Worm (Caenorhabditis elegans): ENCODE measurements around the gene R03G8.1.
A peak's percentile ranks its signal among the peaks of the same experiment; 100 is the strongest.

Gene R03G8.1

DNA sequence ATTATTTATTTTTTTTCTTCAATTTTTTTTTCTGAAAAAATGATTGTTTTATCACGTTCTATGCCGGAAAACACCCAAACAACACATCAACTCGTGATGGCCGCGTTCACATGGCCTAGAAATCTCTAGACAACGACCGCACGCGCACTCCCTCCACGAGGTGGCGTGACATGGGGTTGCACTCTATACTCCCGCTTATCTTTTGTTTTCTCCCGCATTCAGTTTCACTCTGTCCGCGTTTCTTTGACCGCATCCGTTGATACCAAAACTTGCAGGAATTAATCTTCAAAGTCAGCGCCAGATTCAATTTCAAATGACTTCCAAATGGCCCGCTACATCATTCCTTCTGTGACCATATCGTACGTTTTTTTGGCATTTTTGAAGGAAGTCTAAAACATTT, 20.6 kb downstream of the R03G8.1 start, which contains the start of gene F17H10.1:
TSS of gene F17H10.1 (plus strand) at position 276 of the 400 bp plus-strand sequence.
- TF ChIP-seq R02D3.7 (tag; optimal IDR thresholded peaks at IDR 0.05): no peak
- TF ChIP-seq ztf-7 (tag; optimal IDR thresholded peaks at IDR 0.05): no peak
- peak; percentile 97 for TF ChIP-seq nhr-28 (tag; optimal IDR thresholded peaks at IDR 0.05)
- peak; percentile 57 for TF ChIP-seq gei-8 (GFP tag; optimal IDR thresholded peaks at IDR 0.05)
- no peak for TF ChIP-seq zip-2 (tag; optimal IDR thresholded peaks at IDR 0.05)
- peak; percentile 82 for TF ChIP-seq php-3 (GFP tag; IDR thresholded peaks at IDR 0.05)
- TF ChIP-seq lin-15B (tag; optimal IDR thresholded peaks at IDR 0.05): no peak
- peak; percentile 92 for TF ChIP-seq nhr-48 (tag; optimal IDR thresholded peaks at IDR 0.05)
- TF ChIP-seq F10B5.3 (tag; optimal IDR thresholded peaks at IDR 0.05): no peak
- peak; percentile 77 for TF ChIP-seq hmg-1.1 (GFP tag; IDR thresholded peaks at IDR 0.05)
- TF ChIP-seq mdt-29 (GFP tag; IDR thresholded peaks at IDR 0.05): peak; percentile 99
- TF ChIP-seq lin-1 (GFP tag; IDR thresholded peaks at IDR 0.05): peak; percentile 90
- TF ChIP-seq dmd-9 (GFP tag; IDR thresholded peaks at IDR 0.05): peak; percentile 85
- no peak for TF ChIP-seq F44E2.7 (GFP tag; IDR thresholded peaks at IDR 0.05)
- TF ChIP-seq daf-16 (GFP tag; optimal IDR thresholded peaks at IDR 0.05): peak; percentile 62 to 84
- peak; percentile 92 for TF ChIP-seq daf-16 (tag; optimal IDR thresholded peaks at IDR 0.05)
- TF ChIP-seq spr-3 (GFP tag; optimal IDR thresholded peaks at IDR 0.05): no peak
- peak; percentile 91 for TF ChIP-seq zfp-3 (GFP tag; conservative IDR thresholded peaks at IDR 0.05)
- no peak for TF ChIP-seq ces-1 (GFP tag; optimal IDR thresholded peaks at IDR 0.05)
- no peak for TF ChIP-seq ztf-11 (tag; optimal IDR thresholded peaks at IDR 0.05)
- TF ChIP-seq dpl-1 (GFP tag; optimal IDR thresholded peaks at IDR 0.05): peak; percentile 40
- TF ChIP-seq egl-27 (tag; optimal IDR thresholded peaks at IDR 0.05): no peak
- peak; percentile 52 for TF ChIP-seq nhr-25 (tag; optimal IDR thresholded peaks at IDR 0.05; ENCODE audit: borderline replicate concordance, insufficient read depth)
- TF ChIP-seq ceh-62 (tag; optimal IDR thresholded peaks at IDR 0.05): no peak
- TF ChIP-seq nhr-10 (tag; optimal IDR thresholded peaks at IDR 0.05): no peak
- TF ChIP-seq D1046.2 (GFP tag; IDR thresholded peaks at IDR 0.05): peak; percentile 75; the same call in 1 of the 2 replicates
- no peak for TF ChIP-seq lin-39 (tag; optimal IDR thresholded peaks at IDR 0.05)
- TF ChIP-seq daf-12 (tag; optimal IDR thresholded peaks at IDR 0.05): no peak
- TF ChIP-seq duxl-1 (tag; optimal IDR thresholded peaks at IDR 0.05; ENCODE audit: poor library complexity): no peak
- TF ChIP-seq lsy-2 (tag; optimal IDR thresholded peaks at IDR 0.05): peak in 1 of 2 experiments; percentile 57
- no peak for TF ChIP-seq attf-4 (tag; optimal IDR thresholded peaks at IDR 0.05)
- TF ChIP-seq madf-5 (GFP tag; IDR thresholded peaks at IDR 0.05): peak in 1 of 2 experiments; percentile 70; a peak in 1 of 4 replicates
- no peak for TF ChIP-seq F37D6.2 (tag; optimal IDR thresholded peaks at IDR 0.05)
- peak; percentile 82 for TF ChIP-seq nhr-41 (GFP tag; IDR thresholded peaks at IDR 0.05)
- TF ChIP-seq hif-1 (tag; optimal IDR thresholded peaks at IDR 0.05): peak; percentile 77 to 98
- TF ChIP-seq madf-9 (GFP tag; conservative IDR thresholded peaks at IDR 0.05): peak; percentile 65; the same call in 1 of the 2 replicates
- peak; percentile 20 for TF ChIP-seq pqm-1 (tag; optimal IDR thresholded peaks at IDR 0.05)
- no peak for TF ChIP-seq ceh-32 (tag; optimal IDR thresholded peaks at IDR 0.05; ENCODE audit: poor library complexity)
- TF ChIP-seq hlh-30 (tag; optimal IDR thresholded peaks at IDR 0.05; ENCODE audit: insufficient read depth): peak; percentile 100
- TF ChIP-seq unc-62 (GFP tag; optimal IDR thresholded peaks at IDR 0.05 in 1 of 2): no peak
- no peak for TF ChIP-seq unc-62 (tag; optimal IDR thresholded peaks at IDR 0.05)
- TF ChIP-seq F26F4.8 (GFP tag; conservative IDR thresholded peaks at IDR 0.05): no peak
- peak; percentile 96 for TF ChIP-seq mxl-3 (GFP tag; optimal IDR thresholded peaks at IDR 0.05)
- no peak for TF ChIP-seq pha-4 (GFP tag; IDR thresholded peaks at IDR 0.05)
- no peak for TF ChIP-seq pha-4 (tag; optimal IDR thresholded peaks at IDR 0.05)
- TF ChIP-seq set-16 (GFP tag; IDR thresholded peaks at IDR 0.05): peak; percentile 62; the same call in 1 of the 2 replicates
- no peak for TF ChIP-seq mep-1 (tag; optimal IDR thresholded peaks at IDR 0.05)
- TF ChIP-seq mxl-2 (GFP tag; conservative IDR thresholded peaks at IDR 0.05): peak; percentile 68
- TF ChIP-seq sdz-12 (GFP tag; optimal IDR thresholded peaks at IDR 0.05): no peak
- no peak for TF ChIP-seq dmd-8 (GFP tag; IDR thresholded peaks at IDR 0.05)
- no peak for TF ChIP-seq lin-29 (GFP tag; IDR thresholded peaks at IDR 0.05)
- no peak for TF ChIP-seq tag-97 (GFP tag; IDR thresholded peaks at IDR 0.05)

Data from whole organism, L4 larva.